Fruit fly (Drosophila melanogaster): ENCODE data around the gene cal1.
A peak's percentile ranks its signal among the peaks of the same experiment; 100 is the strongest.

The cal1 gene

DNA sequence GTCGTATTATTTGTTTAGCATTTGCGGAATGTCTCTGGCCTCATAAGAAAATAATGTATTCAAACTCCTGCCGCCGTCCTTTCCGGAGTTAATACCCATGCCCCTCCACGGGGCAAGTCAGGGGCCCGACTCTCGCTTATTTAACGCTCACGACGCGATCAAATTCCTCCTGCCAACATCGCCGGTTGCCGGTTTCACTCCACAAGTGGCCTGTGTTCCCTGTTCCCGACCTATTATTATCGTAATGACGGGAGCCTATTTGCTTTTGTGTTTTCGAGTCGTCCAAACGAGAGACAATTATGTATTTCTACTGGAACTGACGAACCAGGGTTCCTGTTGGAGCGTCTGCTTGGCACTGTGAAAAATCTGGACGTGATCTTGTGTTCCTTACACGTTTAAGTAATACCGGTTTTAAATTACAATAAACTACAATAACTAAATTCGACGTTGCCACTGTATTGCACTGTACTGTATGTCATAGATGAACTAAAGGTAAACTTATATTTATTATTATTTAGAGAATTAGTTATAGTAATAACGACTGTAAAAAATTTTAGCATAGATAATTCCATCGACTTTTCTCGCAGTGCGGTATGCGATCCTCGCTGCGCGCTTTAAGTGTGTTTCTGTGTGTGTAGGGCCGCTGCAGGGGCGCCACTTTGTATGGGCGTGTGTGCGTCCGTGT lies 35.5 kb upstream of the cal1 start:
- TF ChIP-seq CG16779 (tag; optimal IDR thresholded peaks at IDR 0.05): peak; percentile 71
- TF ChIP-seq CG6163 (GFP tag; IDR thresholded peaks at IDR 0.05): peak; percentile 57; the same call in 2 of the 3 replicates
- TF ChIP-seq CG3919 (GFP tag; optimal IDR thresholded peaks at IDR 0.05): peak; percentile 79
- peak; percentile 71 for TF ChIP-seq CG8632 (GFP tag; optimal IDR thresholded peaks at IDR 0.05)
- no peak for TF ChIP-seq Hr38 (GFP tag; optimal IDR thresholded peaks at IDR 0.05)
- peak; percentile 76 for TF ChIP-seq OdsH (GFP tag; optimal IDR thresholded peaks at IDR 0.05)
- peak; percentile 34; the same call in 1 of the 2 replicates for TF ChIP-seq CG15336 (GFP tag; IDR thresholded peaks at IDR 0.05)
- no peak for TF ChIP-seq CG11294 (GFP tag; IDR thresholded peaks at IDR 0.05)
- peak; percentile 49 for TF ChIP-seq Hr39 (GFP tag; optimal IDR thresholded peaks at IDR 0.05)
- TF ChIP-seq achi (GFP tag; optimal IDR thresholded peaks at IDR 0.05): peak; percentile 80
- TF ChIP-seq Sox14 (GFP tag; optimal IDR thresholded peaks at IDR 0.05): peak; percentile 63
- TF ChIP-seq vri (GFP tag; optimal IDR thresholded peaks at IDR 0.05): peak; percentile 70
- peak; percentile 57 for TF ChIP-seq Lpt (GFP tag; optimal IDR thresholded peaks at IDR 0.05)
- TF ChIP-seq Ets96B (tag; optimal IDR thresholded peaks at IDR 0.05): peak; percentile 86
- TF ChIP-seq fd85E (GFP tag; optimal IDR thresholded peaks at IDR 0.05): no peak
- TF ChIP-seq Ets21C (GFP tag; optimal IDR thresholded peaks at IDR 0.05): peak; percentile 17
- peak; percentile 43 for TF ChIP-seq Blimp-1 (GFP tag; optimal IDR thresholded peaks at IDR 0.05)
- TF ChIP-seq cyc (GFP tag; optimal IDR thresholded peaks at IDR 0.05): peak; percentile 62
- TF ChIP-seq CG11902 (GFP tag; optimal IDR thresholded peaks at IDR 0.05): peak; percentile 16
- TF ChIP-seq Smox (GFP tag; optimal IDR thresholded peaks at IDR 0.05): peak; percentile 70
- peak; percentile 96 for TF ChIP-seq Eip78C (GFP tag)
- peak; percentile 79 for TF ChIP-seq Sox102F (GFP tag; optimal IDR thresholded peaks at IDR 0.05)
- peak; percentile 64 for TF ChIP-seq CG8119 (GFP tag; IDR thresholded peaks at IDR 0.05)
- TF ChIP-seq eg (GFP tag; IDR thresholded peaks at IDR 0.05): 0 out of 3 replicates have a peak, but pooled peaks have one; percentile 9
- peak; percentile 84 for TF ChIP-seq CG10669 (GFP tag; optimal IDR thresholded peaks at IDR 0.05)
- TF ChIP-seq CG4318 (GFP tag; optimal IDR thresholded peaks at IDR 0.05): peak; percentile 26
- TF ChIP-seq acj6 (GFP tag; optimal IDR thresholded peaks at IDR 0.05): peak; percentile 63
- peak; percentile 88 to 89 for TF ChIP-seq ss (GFP tag; optimal IDR thresholded peaks at IDR 0.05)
- peak; percentile 74 for TF ChIP-seq CG10631 (GFP tag; optimal IDR thresholded peaks at IDR 0.05)
- TF ChIP-seq esn (GFP tag; optimal IDR thresholded peaks at IDR 0.05): peak; percentile 78
- peak; percentile 89 for TF ChIP-seq CG6808 (GFP tag; optimal IDR thresholded peaks at IDR 0.05)
- TF ChIP-seq lz (GFP tag; optimal IDR thresholded peaks at IDR 0.05): peak; percentile 61
- peak; percentile 48 for TF ChIP-seq Eip93F (GFP tag; optimal IDR thresholded peaks at IDR 0.05)
- TF ChIP-seq spab (GFP tag; optimal IDR thresholded peaks at IDR 0.05): peak; percentile 78
- peak; percentile 77 for TF ChIP-seq CG1621 (tag; optimal IDR thresholded peaks at IDR 0.05)
- TF ChIP-seq CG32006 (GFP tag; optimal IDR thresholded peaks at IDR 0.05): peak; percentile 64
- TF ChIP-seq topi (GFP tag; optimal IDR thresholded peaks at IDR 0.05): peak; percentile 68
- TF ChIP-seq dac (GFP tag; optimal IDR thresholded peaks at IDR 0.05): peak; percentile 18
- TF ChIP-seq Eip75B (GFP tag; optimal IDR thresholded peaks at IDR 0.05): peak; percentile 79
- TF ChIP-seq svp (GFP tag): peak; percentile 82
- peak; percentile 90 for TF ChIP-seq CG3032 (tag; optimal IDR thresholded peaks at IDR 0.05)
- peak; percentile 11 for TF ChIP-seq CG6276 (GFP tag; optimal IDR thresholded peaks at IDR 0.05)
- peak; percentile 76 for TF ChIP-seq CG6792 (GFP tag; optimal IDR thresholded peaks at IDR 0.05)
- TF ChIP-seq Met (GFP tag; optimal IDR thresholded peaks at IDR 0.05): peak; percentile 82
- peak; percentile 50 for TF ChIP-seq CG7368 (GFP tag; optimal IDR thresholded peaks at IDR 0.05)
- TF ChIP-seq net (GFP tag; optimal IDR thresholded peaks at IDR 0.05): peak; percentile 62
- peak; percentile 46 for TF ChIP-seq Sox15 (GFP tag; optimal IDR thresholded peaks at IDR 0.05)
- peak; percentile 75 for TF ChIP-seq pdm3 (GFP tag; optimal IDR thresholded peaks at IDR 0.05)
- peak; percentile 88 for TF ChIP-seq dsx (GFP tag; optimal IDR thresholded peaks at IDR 0.05; ENCODE audit: poor library complexity, severe bottlenecking)
- TF ChIP-seq CG31627 (GFP tag; optimal IDR thresholded peaks at IDR 0.05): peak; percentile 47
- TF ChIP-seq CG6854 (GFP tag; optimal IDR thresholded peaks at IDR 0.05): peak; percentile 68

All from whole organism, prepupa.